1 fruit fly cellular context compared by ENCODE assay signal in the genomic region with DNA sequence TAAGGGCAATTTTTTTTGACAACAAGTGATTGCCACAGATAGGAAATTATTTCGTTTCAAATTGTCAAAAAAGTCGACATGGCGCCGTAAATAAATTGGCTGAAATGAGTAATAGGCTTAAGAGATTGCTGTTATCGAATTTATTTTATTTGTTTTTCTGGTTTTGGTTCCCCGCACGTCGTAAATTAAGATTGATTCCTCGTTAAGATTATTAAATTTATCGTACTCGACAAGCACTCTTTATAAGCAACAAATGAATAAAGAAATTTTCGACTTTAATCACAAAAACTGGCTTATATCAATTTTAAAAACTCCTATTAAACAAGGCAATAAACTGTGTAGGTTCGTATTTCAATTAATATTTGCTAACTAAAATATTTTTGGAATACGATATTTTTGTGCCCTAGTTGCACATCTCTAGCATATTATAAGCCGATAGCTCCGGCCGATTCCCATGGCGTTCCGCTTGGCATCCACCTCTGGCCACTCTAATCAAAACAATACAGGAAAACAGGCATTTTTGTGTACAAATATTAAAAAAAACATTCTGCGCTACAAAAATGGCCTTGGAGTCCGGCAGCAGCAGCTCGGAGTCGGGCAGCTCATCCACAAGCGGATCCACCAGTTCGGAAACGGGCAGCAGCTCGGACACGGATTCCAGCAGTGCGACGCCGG.
TF ChIP-seq lines count a peak whose summit lies in the region.

A gene (plus strand): TSS at position 471 of the 675 bp plus-strand sequence.

TF ChIP-seq in whole organism, embryonic, 481 proteins besides CTCF, POLR2A, EP300 and RAD21 (continued from another document and continues in another):
- no peak for TF ChIP-seq Vsx1 (GFP tag; optimal IDR thresholded peaks at IDR 0.05; lab: Kevin White, UChicago)
- TF ChIP-seq CG9932 (GFP tag; IDR thresholded peaks at IDR 0.05; lab: Robert Waterston, UW) = peak; percentile 83
- peak; percentile 51 for TF ChIP-seq CG14710 (tag; optimal IDR thresholded peaks at IDR 0.05; lab: Kevin White, UChicago)
- no peak for TF ChIP-seq Meics (GFP tag; optimal IDR thresholded peaks at IDR 0.05; lab: Kevin White, UChicago)
- no peak for TF ChIP-seq CG3281 (GFP tag; optimal IDR thresholded peaks at IDR 0.05; lab: Kevin White, UChicago)
- TF ChIP-seq Tbp (GFP tag; optimal IDR thresholded peaks at IDR 0.05; lab: Kevin White, UChicago) = no peak
- no peak for TF ChIP-seq CG4854 (GFP tag; optimal IDR thresholded peaks at IDR 0.05; lab: Kevin White, UChicago)
- TF ChIP-seq so (GFP tag; IDR thresholded peaks at IDR 0.05; lab: Robert Waterston, UW) = no peak
- no peak for TF ChIP-seq Nf-YB (GFP tag; optimal IDR thresholded peaks at IDR 0.05; lab: Kevin White, UChicago)
- TF ChIP-seq dpn (GFP tag; optimal IDR thresholded peaks at IDR 0.05; lab: Kevin White, UChicago) = peak; percentile 47 to 49
- TF ChIP-seq emc (GFP tag; optimal IDR thresholded peaks at IDR 0.05; lab: Kevin White, UChicago) = no peak
- TF ChIP-seq CG6654 (GFP tag; optimal IDR thresholded peaks at IDR 0.05; lab: Kevin White, UChicago) = no peak
- peak; percentile 53 for TF ChIP-seq pfk (GFP tag; optimal IDR thresholded peaks at IDR 0.05; lab: Kevin White, UChicago)
- TF ChIP-seq Fer3 (tag; optimal IDR thresholded peaks at IDR 0.05; lab: Kevin White, UChicago) = no peak
- no peak for TF ChIP-seq CG9215 (GFP tag; IDR thresholded peaks at IDR 0.05; lab: Robert Waterston, UW)
- no peak for TF ChIP-seq Taf1 (GFP tag; IDR thresholded peaks at IDR 0.05; lab: Robert Waterston, UW)
- TF ChIP-seq Kr (GFP tag; optimal IDR thresholded peaks at IDR 0.05; lab: Kevin White, UChicago) = no peak
- peak; percentile 59 for TF ChIP-seq mam (GFP tag; optimal IDR thresholded peaks at IDR 0.05; lab: Kevin White, UChicago)
- TF ChIP-seq CG13287 (GFP tag; IDR thresholded peaks at IDR 0.05; lab: Robert Waterston, UW; ENCODE audit: partially characterized antibody) = peak; percentile 93
- TF ChIP-seq CG7987 (GFP tag; optimal IDR thresholded peaks at IDR 0.05; lab: Kevin White, UChicago) = no peak
- TF ChIP-seq sr (GFP tag; IDR thresholded peaks at IDR 0.05; lab: Robert Waterston, UW) = no peak
- TF ChIP-seq exex (tag; optimal IDR thresholded peaks at IDR 0.05; lab: Kevin White, UChicago) = no peak
- TF ChIP-seq CG6175 (GFP tag; IDR thresholded peaks at IDR 0.05; lab: Robert Waterston, UW) = no peak
- no peak for TF ChIP-seq Hmx (GFP tag; optimal IDR thresholded peaks at IDR 0.05; lab: Kevin White, UChicago)
- TF ChIP-seq MESR4 (GFP tag; optimal IDR thresholded peaks at IDR 0.05; lab: Kevin White, UChicago) = peak; percentile 65
- no peak for TF ChIP-seq GATAe (GFP tag; conservative IDR thresholded peaks at IDR 0.05; lab: Robert Waterston, UW)
- no peak for TF ChIP-seq CG9876 (GFP tag; optimal IDR thresholded peaks at IDR 0.05; lab: Kevin White, UChicago)
- peak; percentile 36; the same call in 1 of the 3 replicates for TF ChIP-seq zfh1 (GFP tag; IDR thresholded peaks at IDR 0.05; lab: Robert Waterston, UW)
- TF ChIP-seq fru (optimal IDR thresholded peaks at IDR 0.05; lab: Kevin White, UChicago) = no peak
- peak; percentile 80 for TF ChIP-seq pzg (GFP tag; optimal IDR thresholded peaks at IDR 0.05; lab: Kevin White, UChicago)
- no peak for TF ChIP-seq sqz (GFP tag; optimal IDR thresholded peaks at IDR 0.05; lab: Kevin White, UChicago)
- peak; percentile 8 for TF ChIP-seq NfI (GFP tag; optimal IDR thresholded peaks at IDR 0.05; lab: Kevin White, UChicago)
- no peak for TF ChIP-seq h (optimal IDR thresholded peaks at IDR 0.05; lab: Kevin White, UChicago)
- no peak for TF ChIP-seq Ssrp (tag; optimal IDR thresholded peaks at IDR 0.05; lab: Kevin White, UChicago)
- TF ChIP-seq gem (tag; optimal IDR thresholded peaks at IDR 0.05; lab: Kevin White, UChicago) = no peak
- TF ChIP-seq CG3838 (GFP tag; optimal IDR thresholded peaks at IDR 0.05; lab: Kevin White, UChicago) = no peak
- peak; percentile 26 for TF ChIP-seq CG4424 (GFP tag; optimal IDR thresholded peaks at IDR 0.05; lab: Kevin White, UChicago)
- peak; percentile 69 for TF ChIP-seq CG4617 (GFP tag; optimal IDR thresholded peaks at IDR 0.05; lab: Kevin White, UChicago; ENCODE audit: borderline replicate concordance)
- no peak for TF ChIP-seq bowl (GFP tag; IDR thresholded peaks at IDR 0.05; lab: Robert Waterston, UW)
- peak; percentile 11; the same call in 1 of the 3 replicates for TF ChIP-seq H15 (GFP tag; IDR thresholded peaks at IDR 0.05; lab: Robert Waterston, UW)
- TF ChIP-seq CG12659 (GFP tag; optimal IDR thresholded peaks at IDR 0.05; lab: Kevin White, UChicago) = peak; percentile 52
- TF ChIP-seq jigr1 (GFP tag; IDR thresholded peaks at IDR 0.05; lab: Robert Waterston, UW) = peak; percentile 58; the same call in 1 of the 3 replicates
- no peak for TF ChIP-seq CG6813 (GFP tag; optimal IDR thresholded peaks at IDR 0.05; lab: Kevin White, UChicago)
- TF ChIP-seq org-1 (GFP tag; optimal IDR thresholded peaks at IDR 0.05; lab: Kevin White, UChicago) = no peak
- TF ChIP-seq kni (GFP tag; optimal IDR thresholded peaks at IDR 0.05; lab: Kevin White, UChicago) = no peak
- peak; percentile 37 for TF ChIP-seq Dp (GFP tag; optimal IDR thresholded peaks at IDR 0.05; lab: Kevin White, UChicago)
- no peak for TF ChIP-seq CG10147 (GFP tag; optimal IDR thresholded peaks at IDR 0.05; lab: Kevin White, UChicago)
- TF ChIP-seq CG30403 (GFP tag; optimal IDR thresholded peaks at IDR 0.05; lab: Kevin White, UChicago) = peak; percentile 57
- TF ChIP-seq CG7786 (GFP tag; optimal IDR thresholded peaks at IDR 0.05; lab: Kevin White, UChicago) = peak; percentile 47
- no peak for TF ChIP-seq toy (GFP tag; IDR thresholded peaks at IDR 0.05; lab: Robert Waterston, UW)
- TF ChIP-seq CG7372 (GFP tag; IDR thresholded peaks at IDR 0.05; lab: Robert Waterston, UW) = no peak
- TF ChIP-seq gsb-n (tag; optimal IDR thresholded peaks at IDR 0.05; lab: Kevin White, UChicago) = no peak
- no peak for TF ChIP-seq slou (GFP tag; optimal IDR thresholded peaks at IDR 0.05; lab: Kevin White, UChicago)
- no peak for TF ChIP-seq CG32767 (GFP tag; IDR thresholded peaks at IDR 0.05; lab: Robert Waterston, UW)
- no peak for TF ChIP-seq CG10565 (GFP tag; optimal IDR thresholded peaks at IDR 0.05; lab: Kevin White, UChicago)
- TF ChIP-seq CG8388 (GFP tag; optimal IDR thresholded peaks at IDR 0.05; lab: Kevin White, UChicago) = no peak
- TF ChIP-seq TFAM (GFP tag; optimal IDR thresholded peaks at IDR 0.05; lab: Kevin White, UChicago) = no peak
- TF ChIP-seq CG3726 (GFP tag; IDR thresholded peaks at IDR 0.05; lab: Robert Waterston, UW) = no peak
- TF ChIP-seq CG32532 (GFP tag; IDR thresholded peaks at IDR 0.05; lab: Robert Waterston, UW) = peak; percentile 54
- TF ChIP-seq Optix (GFP tag; IDR thresholded peaks at IDR 0.05; lab: Robert Waterston, UW) = no peak
- peak in 1 of 3 experiments; percentile 11 for TF ChIP-seq lola (GFP tag; optimal IDR thresholded peaks at IDR 0.05; lab: Kevin White, UChicago)
- TF ChIP-seq mirr (GFP tag; optimal IDR thresholded peaks at IDR 0.05; lab: Kevin White, UChicago) = no peak
- peak; percentile 67 for TF ChIP-seq slbo (GFP tag; IDR thresholded peaks at IDR 0.05; lab: Robert Waterston, UW)
- TF ChIP-seq Six4 (GFP tag; optimal IDR thresholded peaks at IDR 0.05; lab: Kevin White, UChicago) = no peak
- peak; percentile 88 for TF ChIP-seq Scr (GFP tag; IDR thresholded peaks at IDR 0.05; lab: Robert Waterston, UW; ENCODE audit: partially characterized antibody)
- TF ChIP-seq Mad (GFP tag; optimal IDR thresholded peaks at IDR 0.05; lab: Kevin White, UChicago) = peak; percentile 6
- no peak for TF ChIP-seq CG7745 (tag; optimal IDR thresholded peaks at IDR 0.05; lab: Kevin White, UChicago)
- TF ChIP-seq CG34376 (GFP tag; optimal IDR thresholded peaks at IDR 0.05; lab: Kevin White, UChicago) = peak; percentile 45
- TF ChIP-seq Oaz (GFP tag; IDR thresholded peaks at IDR 0.05; lab: Robert Waterston, UW) = no peak
- TF ChIP-seq wdn (GFP tag; IDR thresholded peaks at IDR 0.05; lab: Robert Waterston, UW) = no peak
- TF ChIP-seq inv (GFP tag; IDR thresholded peaks at IDR 0.05; lab: Robert Waterston, UW; ENCODE audit: partially characterized antibody) = peak; percentile 82
- TF ChIP-seq CG11504 (tag; optimal IDR thresholded peaks at IDR 0.05; lab: Kevin White, UChicago) = peak; percentile 52
- TF ChIP-seq CG2120 (GFP tag; optimal IDR thresholded peaks at IDR 0.05; lab: Kevin White, UChicago) = peak; percentile 67
- no peak for TF ChIP-seq ttk (GFP tag; IDR thresholded peaks at IDR 0.05; lab: Robert Waterston, UW)
- peak; percentile 22 for TF ChIP-seq her (GFP tag; optimal IDR thresholded peaks at IDR 0.05; lab: Kevin White, UChicago)
- no peak for TF ChIP-seq sens-2 (GFP tag; IDR thresholded peaks at IDR 0.05; lab: Robert Waterston, UW)
- peak; percentile 18 for TF ChIP-seq luna (GFP tag; optimal IDR thresholded peaks at IDR 0.05; lab: Kevin White, UChicago)
- no peak; the same call in 2 of the 3 replicates for TF ChIP-seq Aef1 (GFP tag; IDR thresholded peaks at IDR 0.05; lab: Robert Waterston, UW)
- TF ChIP-seq CG8089 (GFP tag; optimal IDR thresholded peaks at IDR 0.05; lab: Kevin White, UChicago) = peak; percentile 1
- TF ChIP-seq CG12155 (GFP tag; optimal IDR thresholded peaks at IDR 0.05; lab: Kevin White, UChicago) = no peak
- no peak for TF ChIP-seq CG15269 (tag; optimal IDR thresholded peaks at IDR 0.05; lab: Kevin White, UChicago)
- TF ChIP-seq HHEX (GFP tag; optimal IDR thresholded peaks at IDR 0.05; lab: Kevin White, UChicago) = no peak
- 0 out of 2 replicates have a peak, but pooled peaks have one; percentile 60 for TF ChIP-seq CG6272 (GFP tag; IDR thresholded peaks at IDR 0.05; lab: Robert Waterston, UW)
- no peak for TF ChIP-seq CG6854 (GFP tag; optimal IDR thresholded peaks at IDR 0.05; lab: Kevin White, UChicago)
- no peak for TF ChIP-seq rib (GFP tag; IDR thresholded peaks at IDR 0.05; lab: Robert Waterston, UW)
- peak; percentile 64 for TF ChIP-seq tna (GFP tag; IDR thresholded peaks at IDR 0.05; lab: Robert Waterston, UW; ENCODE audit: partially characterized antibody)
- TF ChIP-seq Atf-2 (GFP tag; optimal IDR thresholded peaks at IDR 0.05; lab: Kevin White, UChicago) = peak; percentile 16
- TF ChIP-seq CG9817 (tag; optimal IDR thresholded peaks at IDR 0.05; lab: Kevin White, UChicago) = peak; percentile 10
- no peak for TF ChIP-seq CG2202 (tag; optimal IDR thresholded peaks at IDR 0.05; lab: Kevin White, UChicago)
- peak; percentile 8 for TF ChIP-seq ftz-f1 (GFP tag; optimal IDR thresholded peaks at IDR 0.05; lab: Kevin White, UChicago)
- TF ChIP-seq nmo (GFP tag; optimal IDR thresholded peaks at IDR 0.05; lab: Kevin White, UChicago) = peak; percentile 54
- peak; percentile 32 for TF ChIP-seq Myb (GFP tag; optimal IDR thresholded peaks at IDR 0.05; lab: Kevin White, UChicago)
- TF ChIP-seq CG17912 (GFP tag; optimal IDR thresholded peaks at IDR 0.05; lab: Kevin White, UChicago) = no peak
- peak; percentile 59 for TF ChIP-seq zfh2 (GFP tag; optimal IDR thresholded peaks at IDR 0.05; lab: Kevin White, UChicago)
- no peak for TF ChIP-seq CG17612 (GFP tag; IDR thresholded peaks at IDR 0.05; lab: Robert Waterston, UW)
- no peak for TF ChIP-seq Antp (GFP tag; optimal IDR thresholded peaks at IDR 0.05; lab: Kevin White, UChicago)
- no peak for TF ChIP-seq CG11560 (tag; IDR thresholded peaks at IDR 0.05; lab: Robert Waterston, UW)
- TF ChIP-seq Fer1 (GFP tag; optimal IDR thresholded peaks at IDR 0.05; lab: Kevin White, UChicago) = peak; percentile 21
- TF ChIP-seq Atf6 (GFP tag; IDR thresholded peaks at IDR 0.05; lab: Robert Waterston, UW) = no peak
- no peak for TF ChIP-seq dmrt99B (tag; optimal IDR thresholded peaks at IDR 0.05; lab: Kevin White, UChicago)
- TF ChIP-seq sim (GFP tag; IDR thresholded peaks at IDR 0.05; lab: Robert Waterston, UW) = no peak
- TF ChIP-seq CG15514 (GFP tag; optimal IDR thresholded peaks at IDR 0.05; lab: Kevin White, UChicago) = peak; percentile 46
- TF ChIP-seq Lim3 (GFP tag; IDR thresholded peaks at IDR 0.05; lab: Robert Waterston, UW) = no peak
- no peak for TF ChIP-seq da (GFP tag; optimal IDR thresholded peaks at IDR 0.05; lab: Kevin White, UChicago)
- no peak for TF ChIP-seq oc (tag; optimal IDR thresholded peaks at IDR 0.05; lab: Kevin White, UChicago)
- peak; percentile 50; the same call in 1 of the 3 replicates for TF ChIP-seq CG34422 (GFP tag; IDR thresholded peaks at IDR 0.05; lab: Robert Waterston, UW)
- TF ChIP-seq E2f1 (GFP tag; IDR thresholded peaks at IDR 0.05; lab: Robert Waterston, UW) = no peak
- no peak for TF ChIP-seq jing (GFP tag; optimal IDR thresholded peaks at IDR 0.05; lab: Kevin White, UChicago)
- TF ChIP-seq CG14441 (GFP tag; IDR thresholded peaks at IDR 0.05; lab: Robert Waterston, UW) = 0 out of 2 replicates have a peak, but pooled peaks have one; percentile 13
- peak; percentile 32 for TF ChIP-seq Ptx1 (GFP tag; IDR thresholded peaks at IDR 0.05; lab: Robert Waterston, UW)
- no peak for TF ChIP-seq CG18764 (GFP tag; optimal IDR thresholded peaks at IDR 0.05; lab: Kevin White, UChicago)
- TF ChIP-seq pb (GFP tag; optimal IDR thresholded peaks at IDR 0.05; lab: Kevin White, UChicago) = no peak
- peak; percentile 66 for TF ChIP-seq sd (tag; optimal IDR thresholded peaks at IDR 0.05; lab: Kevin White, UChicago)
- no peak for TF ChIP-seq CG30431 (GFP tag; optimal IDR thresholded peaks at IDR 0.05; lab: Kevin White, UChicago)
- no peak for TF ChIP-seq Neu2 (GFP tag; optimal IDR thresholded peaks at IDR 0.05; lab: Kevin White, UChicago; ENCODE audit: borderline replicate concordance)
- peak; percentile 87 for TF ChIP-seq CG34224 (GFP tag; IDR thresholded peaks at IDR 0.05; lab: Robert Waterston, UW; ENCODE audit: partially characterized antibody)
- TF ChIP-seq gro (GFP tag; optimal IDR thresholded peaks at IDR 0.05; lab: Kevin White, UChicago) = peak; percentile 7
- no peak for TF ChIP-seq CG17802 (tag; optimal IDR thresholded peaks at IDR 0.05; lab: Kevin White, UChicago)
- peak; percentile 28 for TF ChIP-seq Hr3 (GFP tag; optimal IDR thresholded peaks at IDR 0.05; lab: Kevin White, UChicago)
- TF ChIP-seq CHES-1-like (GFP tag; optimal IDR thresholded peaks at IDR 0.05; lab: Kevin White, UChicago) = peak; percentile 88
- peak; percentile 35 for TF ChIP-seq CG18599 (GFP tag; optimal IDR thresholded peaks at IDR 0.05; lab: Kevin White, UChicago)
- TF ChIP-seq CG10209 (GFP tag; optimal IDR thresholded peaks at IDR 0.05; lab: Kevin White, UChicago) = no peak
- peak; percentile 88 for TF ChIP-seq MBD-R2 (GFP tag; IDR thresholded peaks at IDR 0.05; lab: Robert Waterston, UW)
- no peak for TF ChIP-seq CG5245 (GFP tag; optimal IDR thresholded peaks at IDR 0.05; lab: Kevin White, UChicago)
- TF ChIP-seq gce (GFP tag; IDR thresholded peaks at IDR 0.05; lab: Robert Waterston, UW) = no peak
- no peak for TF ChIP-seq ewg (GFP tag; optimal IDR thresholded peaks at IDR 0.05; lab: Kevin White, UChicago)
